Worm (Caenorhabditis elegans): ENCODE data around the gene T12D8.10.

T12D8.10 gene

DNA sequence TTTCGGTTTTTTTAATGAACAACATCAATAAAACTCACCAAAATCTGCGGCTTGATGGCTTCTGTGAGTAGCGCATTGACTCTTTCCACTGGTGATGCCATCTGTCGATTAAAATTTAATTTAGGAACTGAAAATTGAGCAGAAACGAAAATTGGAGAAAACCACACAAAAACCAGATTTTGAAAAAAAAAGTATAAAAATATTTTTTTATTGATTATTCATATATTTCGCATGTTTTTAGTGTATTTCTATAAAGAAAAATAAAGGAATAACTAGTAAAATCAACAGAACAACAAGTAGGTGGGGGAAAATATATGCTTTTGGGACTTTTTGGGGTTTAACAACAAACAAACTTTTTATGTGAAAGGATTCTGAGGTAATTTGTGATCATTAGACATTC lies at the start of gene T12D8.10:
T12D8.10 (minus strand) TSS at position 101 of the 400 bp plus-strand sequence.
- TF ChIP-seq unc-39 (tag; optimal IDR thresholded peaks at IDR 0.05): no peak
- TF ChIP-seq lin-13 (tag; optimal IDR thresholded peaks at IDR 0.05): no peak
- no peak for TF ChIP-seq unc-120 (tag; optimal IDR thresholded peaks at IDR 0.05; ENCODE audit: poor library complexity, severe bottlenecking)
- TF ChIP-seq drap-1 (GFP tag; optimal IDR thresholded peaks at IDR 0.05): no peak
- TF ChIP-seq zip-8 (tag; optimal IDR thresholded peaks at IDR 0.05): no peak
- no peak for TF ChIP-seq sem-2 (GFP tag; optimal IDR thresholded peaks at IDR 0.05)
- no peak for TF ChIP-seq sptf-1 (tag; optimal IDR thresholded peaks at IDR 0.05)
- TF ChIP-seq snpc-4 (tag; optimal IDR thresholded peaks at IDR 0.05): no peak
- no peak for TF ChIP-seq ztf-11 (tag; optimal IDR thresholded peaks at IDR 0.05)
- no peak for TF ChIP-seq tbx-8 (GFP tag; optimal IDR thresholded peaks at IDR 0.05)
- TF ChIP-seq lin-32 (GFP tag; optimal IDR thresholded peaks at IDR 0.05): no peak
- TF ChIP-seq cnd-1 (tag; optimal IDR thresholded peaks at IDR 0.05): no peak
- no peak for TF ChIP-seq mep-1 (tag; optimal IDR thresholded peaks at IDR 0.05)
- no peak for TF ChIP-seq elt-1 (tag; optimal IDR thresholded peaks at IDR 0.05; ENCODE audit: borderline replicate concordance, insufficient read depth)
- TF ChIP-seq ces-1 (GFP tag; optimal IDR thresholded peaks at IDR 0.05): no peak
- no peak for TF ChIP-seq hlh-1 (tag; optimal IDR thresholded peaks at IDR 0.05)

DNA sequence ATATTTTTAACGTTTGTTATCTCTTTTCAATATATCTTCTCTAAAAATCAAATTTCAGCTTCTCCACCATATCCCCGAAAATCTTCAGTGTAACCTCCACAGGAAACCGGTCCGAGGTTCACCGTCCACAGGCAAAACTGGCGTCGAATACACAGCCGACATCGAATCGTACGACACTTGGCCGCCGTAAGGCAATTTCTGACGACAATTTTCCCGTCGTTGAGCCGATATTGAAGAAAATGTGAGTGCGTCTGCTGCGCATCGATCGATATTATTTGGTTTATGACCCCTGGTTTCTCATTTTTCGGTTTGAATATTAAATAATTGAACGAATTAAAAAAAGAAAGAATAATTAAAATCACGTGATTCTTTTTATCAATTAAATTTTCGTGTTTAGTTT lies 45.1 kb upstream of the T12D8.10 start, which contains the start of gene cul-2:
cul-2 (plus strand) TSS at position 59 of the 400 bp plus-strand sequence.
- TF ChIP-seq ces-1 (GFP tag; optimal IDR thresholded peaks at IDR 0.05) (peak; percentile 15), mep-1 (tag; optimal IDR thresholded peaks at IDR 0.05) (peak; percentile 44), ceh-43 (GFP tag; optimal IDR thresholded peaks at IDR 0.05) (no peak), pha-4 (tag; optimal IDR thresholded peaks at IDR 0.05) (peak; percentile 7), ceh-39 (tag; optimal IDR thresholded peaks at IDR 0.05) (peak; percentile 49)

DNA sequence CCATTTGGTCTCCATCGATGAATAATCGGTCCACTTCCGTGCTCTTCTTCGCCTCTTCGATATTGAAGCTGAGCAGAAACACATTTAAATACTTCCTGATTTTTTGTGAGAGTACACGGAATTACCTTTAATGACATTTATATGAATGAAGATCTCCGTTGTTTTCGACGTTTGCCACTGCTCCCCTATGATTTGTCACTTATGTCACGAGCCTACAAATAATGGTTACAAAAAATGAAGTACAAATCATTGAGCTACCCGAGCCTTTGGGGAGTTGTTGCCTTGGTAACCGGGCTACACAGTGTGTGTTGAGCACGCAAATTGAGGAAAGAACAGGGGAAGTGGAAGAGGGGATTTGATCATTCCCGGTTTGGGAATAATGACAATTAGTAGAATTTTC lies 44.2 kb upstream of the T12D8.10 start, which contains the start of gene dyf-2:
dyf-2 (minus strand) TSS at position 137 of the 400 bp plus-strand sequence.
- no peak for TF ChIP-seq ham-2 (GFP tag; optimal IDR thresholded peaks at IDR 0.05)
- TF ChIP-seq mls-2 (tag; optimal IDR thresholded peaks at IDR 0.05): no peak
- TF ChIP-seq bed-3 (GFP tag; optimal IDR thresholded peaks at IDR 0.05): no peak
- no peak for TF ChIP-seq lin-32 (GFP tag; optimal IDR thresholded peaks at IDR 0.05)
- no peak for TF ChIP-seq nhr-237 (tag; optimal IDR thresholded peaks at IDR 0.05)
- TF ChIP-seq pha-4 (tag; optimal IDR thresholded peaks at IDR 0.05): no peak
- no peak for TF ChIP-seq blmp-1 (tag; optimal IDR thresholded peaks at IDR 0.05)
- no peak for TF ChIP-seq ceh-39 (tag; optimal IDR thresholded peaks at IDR 0.05)
- TF ChIP-seq M03D4.4 (tag; optimal IDR thresholded peaks at IDR 0.05): no peak

- TF ChIP-seq unc-39 (tag; optimal IDR thresholded peaks at IDR 0.05) (no peak), unc-62 (GFP tag; optimal IDR thresholded peaks at IDR 0.05) (no peak), ceh-43 (GFP tag; optimal IDR thresholded peaks at IDR 0.05) (no peak), drap-1 (GFP tag; optimal IDR thresholded peaks at IDR 0.05) (no peak), mab-5 (tag; optimal IDR thresholded peaks at IDR 0.05) (no peak), nhr-237 (tag; optimal IDR thresholded peaks at IDR 0.05) (no peak), nhr-76 (tag; optimal IDR thresholded peaks at IDR 0.05) (no peak), ham-2 (GFP tag; optimal IDR thresholded peaks at IDR 0.05) (no peak), bed-3 (GFP tag; optimal IDR thresholded peaks at IDR 0.05) (no peak), cnd-1 (tag; optimal IDR thresholded peaks at IDR 0.05) (no peak), lin-13 (tag; optimal IDR thresholded peaks at IDR 0.05) (no peak)
These were observed 42.1 kb upstream of the T12D8.10 start for ce11 chrIII:13684236-13684635.

DNA sequence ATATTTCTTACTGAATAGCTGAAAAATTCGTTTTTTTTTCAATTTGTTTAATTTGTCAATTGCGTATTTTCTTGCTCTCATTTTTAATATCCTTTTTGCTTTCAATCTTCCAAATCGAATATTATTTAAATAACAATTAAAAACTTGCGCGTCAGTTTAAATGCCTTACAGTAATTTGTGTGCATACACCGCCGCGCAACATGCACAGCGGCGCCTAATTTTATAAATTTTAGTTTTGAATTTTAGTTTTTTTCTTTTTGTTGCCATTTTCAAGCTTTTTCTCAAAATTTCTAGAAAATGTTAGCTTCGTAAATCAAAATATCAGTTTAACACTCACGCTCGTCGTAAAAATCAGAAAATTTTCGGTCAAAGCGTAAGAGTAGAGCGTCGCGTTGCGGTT lies 41.1 kb upstream of the T12D8.10 start:
- TF ChIP-seq hlh-1 (tag; optimal IDR thresholded peaks at IDR 0.05) (no peak), lin-13 (tag; optimal IDR thresholded peaks at IDR 0.05) (no peak), mls-2 (tag; optimal IDR thresholded peaks at IDR 0.05) (no peak), elt-1 (tag; optimal IDR thresholded peaks at IDR 0.05; ENCODE audit: borderline replicate concordance, insufficient read depth) (no peak), lsy-2 (tag; optimal IDR thresholded peaks at IDR 0.05) (no peak), sem-2 (GFP tag; optimal IDR thresholded peaks at IDR 0.05) (no peak), bed-3 (GFP tag; optimal IDR thresholded peaks at IDR 0.05) (no peak), nhr-2 (tag; optimal IDR thresholded peaks at IDR 0.05) (no peak)

DNA sequence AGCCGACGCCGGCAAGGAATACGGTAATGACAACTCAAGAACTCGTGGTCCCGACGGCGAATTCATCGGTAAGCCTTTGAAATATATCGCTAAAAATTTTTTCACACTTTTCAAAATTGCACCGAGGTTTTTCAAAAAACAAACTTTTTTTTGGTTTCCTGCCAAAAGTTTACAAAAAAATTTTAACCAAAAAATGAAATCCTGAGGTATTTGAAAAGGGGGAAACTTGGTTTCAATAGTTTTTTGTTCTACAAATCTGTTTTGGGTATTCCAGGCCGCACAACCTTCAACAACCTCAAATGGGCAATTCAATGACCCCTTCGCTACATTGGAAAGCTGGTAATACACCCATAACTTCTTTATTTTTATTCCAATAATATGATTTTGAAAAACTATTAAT lies 39.9 kb upstream of the T12D8.10 start:
- TF ChIP-seq unc-39 (tag; optimal IDR thresholded peaks at IDR 0.05): no peak
- TF ChIP-seq tbx-8 (GFP tag; optimal IDR thresholded peaks at IDR 0.05): no peak

Data from whole organism, mixed stage, embryonic.